Worm (Caenorhabditis elegans): ENCODE results near the gene Y51A2B.9.

The Y51A2B.9 gene

DNA sequence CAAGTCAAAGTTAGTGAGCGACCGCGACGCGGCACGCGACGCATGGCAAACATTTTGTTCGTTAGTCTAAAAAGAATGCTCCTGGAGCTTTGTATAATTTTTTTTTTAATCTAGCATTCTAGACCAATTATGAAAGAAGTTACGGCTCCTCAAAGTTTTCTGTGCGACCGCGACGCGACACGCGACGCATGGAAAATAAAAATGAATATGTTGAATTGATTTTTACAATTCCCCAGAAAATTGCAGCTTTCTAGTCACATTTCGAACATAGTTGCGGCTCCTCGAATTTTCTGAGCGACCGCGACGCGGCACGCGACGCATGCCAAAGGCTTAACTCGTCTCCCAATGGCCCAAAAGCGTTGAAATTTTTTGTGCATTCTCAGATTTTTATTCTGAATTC lies 28.9 kb upstream of the Y51A2B.9 start, which contains the start of gene ZK262.4:
Gene ZK262.4, minus strand, starts transcription at position 101 of the 400 bp plus-strand sequence.
- TF ChIP-seq hmg-1.2 (GFP tag; IDR thresholded peaks at IDR 0.05) (no peak), madf-10 (tag; optimal IDR thresholded peaks at IDR 0.05) (no peak), snpc-1.1 (tag; optimal IDR thresholded peaks at IDR 0.05; ENCODE audit: insufficient read depth) (no peak), sdz-38 (tag; optimal IDR thresholded peaks at IDR 0.05) (no peak), ceh-79 (tag; optimal IDR thresholded peaks at IDR 0.05) (no peak), unc-62 (GFP tag; optimal IDR thresholded peaks at IDR 0.05) (no peak)

DNA sequence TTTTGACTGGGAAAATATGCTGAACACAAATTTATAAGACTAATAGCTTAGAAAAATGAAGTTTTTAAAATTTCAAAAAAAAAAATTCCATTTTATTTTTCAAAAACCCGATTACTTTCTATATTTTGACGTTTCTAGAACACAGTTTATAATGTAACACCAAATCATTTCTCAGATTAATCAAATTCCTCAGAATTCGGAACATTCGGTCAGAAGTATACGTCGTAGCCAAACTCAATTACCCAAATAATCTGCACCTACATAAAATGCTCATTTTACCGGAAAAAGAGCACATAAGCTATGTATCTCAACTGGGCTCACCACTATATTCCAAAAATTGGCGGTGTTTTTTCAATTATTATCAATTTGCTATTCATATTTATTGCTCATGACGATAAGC lies 25.2 kb upstream of the Y51A2B.9 start, which contains the start of gene srj-26:
Gene srj-26, plus strand, starts transcription at position 301 of the 400 bp plus-strand sequence.
- TF ChIP-seq nhr-90 (tag; optimal IDR thresholded peaks at IDR 0.05) (no peak), athp-1 (tag; optimal IDR thresholded peaks at IDR 0.05) (no peak), Y79H2A.3 (GFP tag; conservative IDR thresholded peaks at IDR 0.05) (no peak), hrde-1 (tag; optimal IDR thresholded peaks at IDR 0.05; ENCODE audit: borderline replicate concordance) (no peak), egl-18 (GFP tag; IDR thresholded peaks at IDR 0.05) (no peak), bed-1 (GFP tag; IDR thresholded peaks at IDR 0.05) (no peak), ztf-26 (tag; optimal IDR thresholded peaks at IDR 0.05) (no peak), rpc-1 (optimal IDR thresholded peaks at IDR 0.05) (no peak), rpc-1 (tag; optimal IDR thresholded peaks at IDR 0.05) (no peak), somi-1 (GFP tag; optimal IDR thresholded peaks at IDR 0.05) (no peak), cebp-2 (GFP tag; IDR thresholded peaks at IDR 0.05) (no peak), ccch-3 (GFP tag; optimal IDR thresholded peaks at IDR 0.05) (no peak), Y56A3A.18 (GFP tag; IDR thresholded peaks at IDR 0.05) (no peak)

DNA sequence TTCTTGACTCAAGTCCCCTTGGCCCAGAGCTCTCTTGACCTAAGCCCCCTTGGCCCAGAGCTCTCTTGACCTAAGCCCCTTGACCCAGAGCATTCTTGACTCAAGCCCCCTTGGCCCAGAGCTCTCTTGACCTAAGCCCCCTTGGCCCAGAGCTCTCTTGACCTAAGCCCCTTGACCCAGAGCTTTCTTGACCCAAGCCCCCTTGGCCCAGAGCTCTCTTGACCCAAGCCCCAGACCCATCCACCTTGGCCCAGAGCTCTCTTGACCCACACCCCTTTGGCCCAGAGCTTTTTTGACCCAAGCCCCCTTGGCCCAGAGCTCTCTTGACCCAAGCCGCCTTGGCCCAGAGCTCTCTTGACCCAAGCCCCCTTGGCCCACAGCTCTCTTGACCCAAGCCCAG lies 20.3 kb upstream of the Y51A2B.9 start:
- TF ChIP-seq egrh-3 (GFP tag; IDR thresholded peaks at IDR 0.05), result peak; percentile 76; the same call in 1 of the 2 replicates
- 0 out of 2 replicates have a peak, but pooled peaks have one; percentile 7 for TF ChIP-seq hsf-1 (GFP tag; IDR thresholded peaks at IDR 0.05)
- peak; percentile 47; the same call in 1 of the 2 replicates for TF ChIP-seq zfh-2 (GFP tag; conservative IDR thresholded peaks at IDR 0.05)

DNA sequence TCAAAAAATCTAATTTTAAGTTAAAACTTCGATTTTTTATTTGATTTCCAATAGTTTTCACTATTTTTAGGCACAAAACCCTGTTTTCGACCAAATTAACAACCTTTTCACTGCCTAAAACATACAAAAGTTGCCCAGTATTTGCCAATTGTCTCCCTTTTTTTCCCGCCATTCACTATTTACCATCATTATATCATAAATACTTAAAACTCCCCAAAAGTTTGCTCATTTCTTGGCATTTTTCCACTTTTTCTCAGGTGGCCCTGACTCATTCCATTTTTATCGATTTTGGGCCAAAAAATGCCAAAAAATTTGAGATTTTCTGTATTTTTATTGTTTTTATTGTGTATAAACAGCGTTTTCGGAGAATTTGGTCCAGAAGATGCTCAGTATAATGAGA lies 18.5 kb upstream of the Y51A2B.9 start, which contains the start of gene txt-8:
Gene txt-8, plus strand, starts transcription at position 301 of the 400 bp plus-strand sequence.
- no peak for TF ChIP-seq mel-28 (tag; optimal IDR thresholded peaks at IDR 0.05; ENCODE audit: borderline replicate concordance)
- TF ChIP-seq lir-1 (GFP tag; conservative IDR thresholded peaks at IDR 0.05), result no peak
- no peak for TF ChIP-seq B0035.1 (tag; optimal IDR thresholded peaks at IDR 0.05)
- TF ChIP-seq die-1 (tag; optimal IDR thresholded peaks at IDR 0.05), result no peak
- no peak for TF ChIP-seq hlh-26 (GFP tag; conservative IDR thresholded peaks at IDR 0.05)
- TF ChIP-seq unc-62 (GFP tag; optimal IDR thresholded peaks at IDR 0.05), result no peak
- TF ChIP-seq ceh-58 (GFP tag; IDR thresholded peaks at IDR 0.05), result no peak
- no peak for TF ChIP-seq F57A8.1 (GFP tag; optimal IDR thresholded peaks at IDR 0.05)
- no peak for TF ChIP-seq tbp1 (GFP tag; optimal IDR thresholded peaks at IDR 0.05)

DNA sequence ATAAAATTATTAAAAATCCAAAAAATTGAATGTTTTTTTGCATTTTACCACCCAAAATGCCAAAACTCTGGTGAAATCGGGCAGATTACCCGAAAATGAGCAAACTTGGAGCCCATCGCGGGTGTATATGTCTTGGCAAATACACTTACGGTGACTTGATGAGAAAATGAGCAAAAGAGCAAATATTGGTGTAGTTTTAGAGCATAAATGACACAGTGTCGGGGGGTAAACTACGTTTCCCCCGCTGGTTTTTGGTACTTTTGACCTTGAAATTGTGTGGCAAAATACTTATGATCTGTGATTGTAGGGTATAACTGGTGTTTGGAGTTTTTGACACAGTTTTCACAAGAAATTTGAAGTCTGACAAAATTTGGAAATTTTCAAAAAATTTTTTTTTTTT lies 17.3 kb upstream of the Y51A2B.9 start, which contains the start of gene ZK262.2:
Gene ZK262.2, minus strand, starts transcription at position 101 of the 400 bp plus-strand sequence.
- TF ChIP-seq cebp-1 (GFP tag; IDR thresholded peaks at IDR 0.05), result no peak
- no peak for TF ChIP-seq cebp-1 (tag; optimal IDR thresholded peaks at IDR 0.05)
- no peak for TF ChIP-seq lin-40 (tag; optimal IDR thresholded peaks at IDR 0.05)
- TF ChIP-seq tlf-1 (GFP tag; optimal IDR thresholded peaks at IDR 0.05), result no peak

All from whole organism, young adult.